Fruit fly (Drosophila melanogaster): Measurements from ENCODE around the gene Cyp4g1.

Gene Cyp4g1

DNA sequence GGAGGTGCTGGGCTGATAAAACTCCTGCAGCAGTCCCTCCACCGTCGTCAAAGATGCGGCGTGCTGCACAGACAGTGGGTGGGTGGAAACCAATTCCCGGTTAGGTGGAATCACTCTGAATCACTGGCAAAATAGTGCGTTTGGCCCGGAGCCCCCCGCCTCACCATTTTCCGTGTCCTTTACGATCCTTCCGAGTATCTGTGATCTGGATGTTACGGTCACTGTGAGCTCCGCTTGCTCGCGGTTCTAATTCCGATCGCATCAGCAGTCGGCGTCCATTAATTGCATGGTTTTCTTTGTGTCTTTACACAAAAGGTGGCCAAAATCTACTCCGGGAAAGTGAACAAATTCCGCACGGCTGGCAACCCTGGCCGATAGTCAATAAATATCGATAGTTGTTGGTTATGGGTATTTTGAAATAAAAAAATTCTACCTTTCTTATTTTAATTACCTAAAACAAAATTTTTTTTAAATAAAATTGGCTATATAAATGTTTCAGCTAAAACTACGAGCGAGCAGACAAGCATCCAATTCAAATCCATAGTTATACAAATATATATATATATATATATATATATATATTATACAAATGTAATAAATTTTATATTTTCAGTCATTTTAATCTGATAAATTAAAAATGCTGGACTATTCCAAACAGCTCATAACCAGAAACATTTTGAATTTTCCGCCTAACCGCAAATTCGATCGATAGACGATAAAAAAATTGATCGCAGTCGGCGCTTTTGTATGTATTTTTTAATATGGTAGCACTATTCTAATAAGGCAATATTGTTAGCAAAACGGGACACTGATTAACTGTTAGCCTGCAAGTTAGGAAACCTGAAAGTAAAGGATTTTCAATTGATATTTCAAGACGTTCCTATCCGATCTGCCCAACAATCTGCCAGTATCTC, 7.4 kb upstream of the Cyp4g1 start, which contains the start of the genes ebo and CG13373 (continued):
- TF ChIP-seq Opbp (GFP tag; IDR thresholded peaks at IDR 0.05; ENCODE audit: partially characterized antibody): peak; percentile 63; the same call in 2 of the 3 replicates
- TF ChIP-seq CG8388 (GFP tag; optimal IDR thresholded peaks at IDR 0.05): peak; percentile 28
- peak; percentile 30; the same call in 1 of the 2 replicates for TF ChIP-seq Xrp1 (GFP tag; IDR thresholded peaks at IDR 0.05)
- no peak for TF ChIP-seq CG4730 (GFP tag; IDR thresholded peaks at IDR 0.05)
- TF ChIP-seq dimm (GFP tag; IDR thresholded peaks at IDR 0.05): no peak
- no peak for TF ChIP-seq btn (GFP tag; optimal IDR thresholded peaks at IDR 0.05)
- TF ChIP-seq D19B (GFP tag; optimal IDR thresholded peaks at IDR 0.05): no peak
- no peak for TF ChIP-seq tx (GFP tag; optimal IDR thresholded peaks at IDR 0.05)
- TF ChIP-seq D (optimal IDR thresholded peaks at IDR 0.05): no peak
- no peak for TF ChIP-seq D (GFP tag; optimal IDR thresholded peaks at IDR 0.05)
- peak; percentile 76 for TF ChIP-seq Sry-δ (GFP tag; optimal IDR thresholded peaks at IDR 0.05)
- TF ChIP-seq CG3163 (GFP tag; optimal IDR thresholded peaks at IDR 0.05): no peak
- peak; percentile 46; the same call in 1 of the 3 replicates for TF ChIP-seq CG34224 (GFP tag; IDR thresholded peaks at IDR 0.05; ENCODE audit: partially characterized antibody)
- TF ChIP-seq yki (optimal IDR thresholded peaks at IDR 0.05): no peak
- peak; percentile 4 to 6 for TF ChIP-seq dpn (GFP tag; optimal IDR thresholded peaks at IDR 0.05)
- TF ChIP-seq trem (tag; optimal IDR thresholded peaks at IDR 0.05): peak; percentile 17
- TF ChIP-seq CG1602 (GFP tag; optimal IDR thresholded peaks at IDR 0.05): peak; percentile 31
- TF ChIP-seq lmd (GFP tag; IDR thresholded peaks at IDR 0.05): peak; percentile 28; the same call in 1 of the 2 replicates
- no peak for TF ChIP-seq Nf-YC (tag; optimal IDR thresholded peaks at IDR 0.05)
- no peak for TF ChIP-seq dan (GFP tag; IDR thresholded peaks at IDR 0.05)
- TF ChIP-seq repo (GFP tag; optimal IDR thresholded peaks at IDR 0.05): no peak
- peak; percentile 26; the same call in 1 of the 2 replicates for TF ChIP-seq CG14441 (GFP tag; IDR thresholded peaks at IDR 0.05)
- peak; percentile 15 for TF ChIP-seq Dek (tag; optimal IDR thresholded peaks at IDR 0.05)
- TF ChIP-seq CG12104 (GFP tag; optimal IDR thresholded peaks at IDR 0.05): no peak
- TF ChIP-seq Mes4 (GFP tag; optimal IDR thresholded peaks at IDR 0.05): no peak
- no peak for TF ChIP-seq CG12071 (GFP tag; optimal IDR thresholded peaks at IDR 0.05)
- peak; percentile 49 for TF ChIP-seq CG12391 (tag; optimal IDR thresholded peaks at IDR 0.05)
- peak; percentile 55; the same call in 1 of the 3 replicates for TF ChIP-seq vnd (GFP tag; IDR thresholded peaks at IDR 0.05; ENCODE audit: partially characterized antibody)
- peak; percentile 0 for TF ChIP-seq CG1233 (GFP tag; optimal IDR thresholded peaks at IDR 0.05)
- TF ChIP-seq Sry-β (GFP tag; optimal IDR thresholded peaks at IDR 0.05): no peak
- no peak for TF ChIP-seq C15 (GFP tag; IDR thresholded peaks at IDR 0.05)
- TF ChIP-seq dmrt11E (tag; optimal IDR thresholded peaks at IDR 0.05): peak; percentile 24
- 0 out of 2 replicates have a peak, but pooled peaks have one; percentile 43 for TF ChIP-seq sob (GFP tag; IDR thresholded peaks at IDR 0.05)
- TF ChIP-seq CG13894 (tag; optimal IDR thresholded peaks at IDR 0.05): no peak
- no peak for TF ChIP-seq CG11398 (GFP tag; optimal IDR thresholded peaks at IDR 0.05)
- no peak for TF ChIP-seq nau (GFP tag; optimal IDR thresholded peaks at IDR 0.05)
- TF ChIP-seq CG13424 (tag; optimal IDR thresholded peaks at IDR 0.05): peak; percentile 45
- no peak for TF ChIP-seq Taf1 (GFP tag; IDR thresholded peaks at IDR 0.05)
- TF ChIP-seq trh (GFP tag; optimal IDR thresholded peaks at IDR 0.05): no peak
- 0 out of 2 replicates have a peak, but pooled peaks have one; percentile 37 for TF ChIP-seq Drgx (GFP tag; IDR thresholded peaks at IDR 0.05)
- TF ChIP-seq CG31224 (GFP tag; IDR thresholded peaks at IDR 0.05): no peak
- peak; percentile 49 for TF ChIP-seq gfzf (GFP tag; optimal IDR thresholded peaks at IDR 0.05)
- TF ChIP-seq sr (GFP tag; IDR thresholded peaks at IDR 0.05): no peak
- TF ChIP-seq kay (GFP tag; optimal IDR thresholded peaks at IDR 0.05): no peak
- no peak for TF ChIP-seq Deaf1 (tag; optimal IDR thresholded peaks at IDR 0.05)
- TF ChIP-seq Antp (GFP tag; optimal IDR thresholded peaks at IDR 0.05): peak; percentile 12
- TF ChIP-seq CG9817 (tag; optimal IDR thresholded peaks at IDR 0.05): peak; percentile 12
- no peak for TF ChIP-seq luna (GFP tag; optimal IDR thresholded peaks at IDR 0.05)
- peak; percentile 17 for TF ChIP-seq CG13296 (GFP tag; optimal IDR thresholded peaks at IDR 0.05)
